Worm (Caenorhabditis elegans): ENCODE data around the gene rpc-1.

rpc-1 gene

DNA sequence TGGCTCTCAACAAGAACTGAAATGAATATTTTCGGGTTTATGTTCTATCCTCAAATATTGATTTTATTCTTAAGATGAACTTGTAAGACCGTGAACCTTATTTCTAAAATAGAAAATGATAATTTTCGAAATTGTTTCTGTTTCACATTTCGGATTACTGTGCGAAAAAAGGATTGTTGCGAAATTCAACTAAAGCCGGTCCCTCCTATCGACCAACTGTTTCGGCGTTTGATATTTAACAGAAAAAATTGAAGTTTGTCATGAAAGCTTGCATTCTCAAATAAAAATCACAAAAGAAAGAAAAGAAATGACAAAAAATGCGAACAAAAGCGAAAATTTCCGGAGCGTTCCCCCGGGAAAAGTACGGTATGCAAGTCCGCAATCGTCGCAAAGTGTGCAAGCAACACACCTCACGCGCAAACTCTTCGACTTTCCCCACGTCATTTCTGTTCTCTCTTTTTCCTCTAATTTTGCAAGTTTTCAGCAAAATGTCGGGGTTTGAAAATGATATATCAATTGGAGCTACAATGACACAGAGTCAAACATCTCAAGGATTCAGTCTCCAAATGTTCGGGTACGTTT is 16.4 kb downstream of the rpc-1 start, which contains the start of gene C34D4.4 (continued):
- no peak for TF ChIP-seq nhr-43 (tag; optimal IDR thresholded peaks at IDR 0.05; ENCODE audit: poor library complexity, severe bottlenecking)
- no peak for TF ChIP-seq ceh-28 (tag; optimal IDR thresholded peaks at IDR 0.05)

- TF ChIP-seq nfya-1 (tag; optimal IDR thresholded peaks at IDR 0.05; ENCODE audit: insufficient read depth) (peak; percentile 32), nhr-237 (tag; optimal IDR thresholded peaks at IDR 0.05) (no peak), tbx-2 (tag; optimal IDR thresholded peaks at IDR 0.05) (no peak), snpc-4 (tag; optimal IDR thresholded peaks at IDR 0.05) (peak; percentile 55), nhr-28 (tag; optimal IDR thresholded peaks at IDR 0.05) (no peak), zag-1 (tag; optimal IDR thresholded peaks at IDR 0.05) (no peak), elt-2 (tag; optimal IDR thresholded peaks at IDR 0.05) (peak; percentile 11), sea-2 (GFP tag; optimal IDR thresholded peaks at IDR 0.05) (no peak), egl-27 (tag; optimal IDR thresholded peaks at IDR 0.05) (no peak), elt-3 (tag; optimal IDR thresholded peaks at IDR 0.05) (no peak), lin-15B (tag; optimal IDR thresholded peaks at IDR 0.05) (peak; percentile 8), pha-4 (tag; optimal IDR thresholded peaks at IDR 0.05) (peak; percentile 90), lin-39 (tag; optimal IDR thresholded peaks at IDR 0.05) (no peak), ceh-82 (tag; optimal IDR thresholded peaks at IDR 0.05) (no peak), hmg-11 (tag; optimal IDR thresholded peaks at IDR 0.05) (peak; percentile 33), egl-5 (tag; optimal IDR thresholded peaks at IDR 0.05) (no peak), nhr-23 (tag; optimal IDR thresholded peaks at IDR 0.05) (no peak), nhr-12 (tag; optimal IDR thresholded peaks at IDR 0.05) (no peak), ceh-16 (tag; optimal IDR thresholded peaks at IDR 0.05) (no peak), mdl-1 (tag; optimal IDR thresholded peaks at IDR 0.05) (no peak), ztf-4 (tag; optimal IDR thresholded peaks at IDR 0.05) (no peak)
These were observed 17.8 kb downstream of the rpc-1 start for ce11 chrIV:7147722-7148121.

ce11 chrIV:7144670-7145257 is 20.8 kb downstream of the rpc-1 start, which contains the start of gene hecd-1:
Gene hecd-1 (minus strand): TSS chrIV:7144720.
- TF ChIP-seq nhr-23 (tag; optimal IDR thresholded peaks at IDR 0.05) (no peak), lin-15B (tag; optimal IDR thresholded peaks at IDR 0.05) (peak; percentile 30), nhr-25 (tag; optimal IDR thresholded peaks at IDR 0.05) (peak; percentile 7)

ce11 chrIV:7139143-7139542 is 26.4 kb downstream of the rpc-1 start:
- TF ChIP-seq lin-15B (tag; optimal IDR thresholded peaks at IDR 0.05): no peak
- TF ChIP-seq ceh-9 (tag; optimal IDR thresholded peaks at IDR 0.05): no peak
- no peak for TF ChIP-seq daf-12 (tag; optimal IDR thresholded peaks at IDR 0.05)
- TF ChIP-seq nfya-1 (tag; optimal IDR thresholded peaks at IDR 0.05; ENCODE audit: insufficient read depth): no peak
- no peak for TF ChIP-seq fkh-2 (tag; optimal IDR thresholded peaks at IDR 0.05)
- TF ChIP-seq nhr-43 (tag; optimal IDR thresholded peaks at IDR 0.05; ENCODE audit: poor library complexity, severe bottlenecking): no peak
- no peak for TF ChIP-seq ceh-28 (tag; optimal IDR thresholded peaks at IDR 0.05)
- no peak for TF ChIP-seq nhr-67 (tag; optimal IDR thresholded peaks at IDR 0.05)
- no peak for TF ChIP-seq nhr-25 (tag; optimal IDR thresholded peaks at IDR 0.05)
- TF ChIP-seq nhr-237 (tag; optimal IDR thresholded peaks at IDR 0.05): no peak

DNA sequence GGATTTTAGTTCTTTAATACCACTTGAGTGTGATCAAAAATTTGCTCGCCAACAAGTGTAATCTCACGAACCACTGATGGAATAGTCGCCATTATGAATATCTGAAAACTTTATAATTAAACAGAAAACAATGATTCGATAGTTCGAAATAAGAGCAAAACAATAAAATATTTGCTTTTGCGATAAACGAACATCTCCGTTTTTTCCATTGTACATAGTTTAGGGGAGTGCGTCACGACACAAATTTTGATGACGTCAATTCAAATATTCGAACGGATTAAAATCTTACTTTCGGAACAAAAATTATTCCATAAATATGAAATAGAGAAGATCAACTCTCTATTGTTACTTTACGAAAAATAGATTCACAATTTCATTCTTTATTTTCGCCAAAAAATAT is 31.6 kb downstream of the rpc-1 start, which contains the start of gene mutd-1:
mutd-1 (minus strand) TSS at position 101 of the 400 bp plus-strand sequence.
- TF ChIP-seq pqm-1 (tag; optimal IDR thresholded peaks at IDR 0.05) (no peak), nhr-28 (tag; optimal IDR thresholded peaks at IDR 0.05) (no peak), ceh-9 (tag; optimal IDR thresholded peaks at IDR 0.05) (no peak), nhr-67 (tag; optimal IDR thresholded peaks at IDR 0.05) (no peak), nhr-25 (tag; optimal IDR thresholded peaks at IDR 0.05) (no peak), skn-1 (tag; optimal IDR thresholded peaks at IDR 0.05) (no peak), unc-39 (tag; optimal IDR thresholded peaks at IDR 0.05) (no peak), nhr-23 (tag; optimal IDR thresholded peaks at IDR 0.05) (no peak), eor-1 (tag; optimal IDR thresholded peaks at IDR 0.05) (no peak), nhr-76 (tag; optimal IDR thresholded peaks at IDR 0.05) (no peak)
